Worm (Caenorhabditis elegans) whole organism, L4 larva: ENCODE data around the gene F28A12.10.

Experiments
- T26A8.4 ChIP-seq: fragments of 200-800 bp; sonication (Bioruptor generic); IDR thresholded peaks from 2 replicates; pipeline ENCODE4 v1.3.6; 2022; ENCODE audit warnings: missing genetic modification characterization, missing compliant biosample characterization
- aha-1 ChIP-seq: fragments of 150-350 bp; peaks from one replicate; lab custom pipeline; 2014; ENCODE audit warnings: missing biosample characterization, missing genetic modification characterization
- ama-1 ChIP-seq: fragments of 150-350 bp; optimal IDR thresholded peaks from 2 replicates; lab custom pipeline; 2014; ENCODE audit warnings: inconsistent platforms, mixed read lengths
- attf-4 ChIP-seq: sonication (generic microtip); optimal IDR thresholded peaks from 3 replicates; lab custom pipeline; 2017; ENCODE audit warnings: missing biosample characterization, missing genetic modification characterization
- ceh-28 ChIP-seq: fragments of 150-350 bp; optimal IDR thresholded peaks from 2 replicates; lab custom pipeline; 2014; ENCODE audit warnings: missing biosample characterization, missing genetic modification reagents, missing genetic modification characterization
- ceh-44 ChIP-seq: fragments of 200-800 bp; sonication (Bioruptor generic); IDR thresholded peaks from 2 replicates; pipeline ENCODE4 v1.3.6; 2022; ENCODE audit warnings: missing genetic modification reagents, missing genetic modification characterization, missing compliant biosample characterization
- ceh-82 ChIP-seq: sonication (generic microtip); optimal IDR thresholded peaks from 2 replicates; lab custom pipeline; 2017; ENCODE audit warnings: missing biosample characterization, missing genetic modification characterization
- cey-2 ChIP-seq: sonication (generic microtip); optimal IDR thresholded peaks from 3 replicates; lab custom pipeline; 2017; ENCODE audit warnings: missing genetic modification characterization, mild to moderate bottlenecking, missing compliant biosample characterization, antibody characterized with exemption, borderline replicate concordance; ENCODE audit not compliant: insufficient read depth
- ctbp-1 ChIP-seq: fragments of 200-800 bp; sonication (Bioruptor generic); IDR thresholded peaks from 2 replicates; pipeline ENCODE4 v1.3.6; 2022; ENCODE audit warnings: missing genetic modification reagents, missing genetic modification characterization, missing compliant biosample characterization
- daf-12 ChIP-seq: fragments of 150-350 bp; optimal IDR thresholded peaks from 2 replicates; lab custom pipeline; 2014; ENCODE audit warnings: missing biosample characterization, missing genetic modification reagents, missing genetic modification characterization
- daf-19 ChIP-seq: fragments of 200-800 bp; sonication (Bioruptor generic); conservative IDR thresholded peaks from 2 replicates; pipeline ENCODE4 v1.3.6; 2022; ENCODE audit warnings: missing genetic modification characterization, missing compliant biosample characterization
- dmd-6 ChIP-seq: fragments of 200-800 bp; sonication (Bioruptor generic); IDR thresholded peaks from 2 replicates; pipeline ENCODE4 v1.3.6; 2022; ENCODE audit warnings: missing genetic modification reagents, missing genetic modification characterization, missing compliant biosample characterization
- dpl-1 ChIP-seq: fragments of 150-350 bp; optimal IDR thresholded peaks from 2 replicates; lab custom pipeline; 2014; ENCODE audit warnings: missing biosample characterization, missing genetic modification reagents, missing genetic modification characterization
- dve-1 ChIP-seq: sonication (generic microtip); optimal IDR thresholded peaks from 2 replicates; lab custom pipeline; 2017; ENCODE audit warnings: antibody characterized with exemption, mild to moderate bottlenecking, missing genetic modification characterization, missing compliant biosample characterization; ENCODE audit not compliant: insufficient read depth
- gei-8 ChIP-seq: fragments of 200-800 bp; sonication (Bioruptor generic); optimal IDR thresholded peaks from 2 replicates; lab custom pipeline; 2018; ENCODE audit warnings: mild to moderate bottlenecking, missing genetic modification characterization, missing compliant biosample characterization
- hlh-11 ChIP-seq: fragments of 200-800 bp; sonication (Bioruptor generic); optimal IDR thresholded peaks from 2 replicates; lab custom pipeline; 2018; ENCODE audit warnings: mild to moderate bottlenecking, missing genetic modification characterization, missing compliant biosample characterization
- hlh-30 ChIP-seq: sonication (generic microtip); optimal IDR thresholded peaks from 2 replicates; lab custom pipeline; 2017; ENCODE audit warnings: antibody characterized with exemption, mild to moderate bottlenecking, missing genetic modification characterization, missing compliant biosample characterization; ENCODE audit not compliant: insufficient read depth
- hmg-1.1 ChIP-seq: fragments of 200-800 bp; sonication (Bioruptor generic); IDR thresholded peaks from 2 replicates; pipeline ENCODE4 v1.3.6; 2022; ENCODE audit warnings: missing genetic modification reagents, missing genetic modification characterization, missing compliant biosample characterization
- lin-13 ChIP-seq: fragments of 150-350 bp; optimal IDR thresholded peaks from 2 replicates; lab custom pipeline; 2014; ENCODE audit warnings: missing biosample characterization, missing genetic modification reagents, missing genetic modification characterization
- lsy-2 ChIP-seq, 2 experiments: fragments of 150-350 bp in 1 of 2; sonication (generic microtip) in 1 of 2; optimal IDR thresholded peaks; 2 replicates each; lab custom pipeline; 2014 to 2017; ENCODE audit warnings: missing biosample characterization in 2 of 2, missing genetic modification characterization in 2 of 2
- madf-9 ChIP-seq: fragments of 200-800 bp; sonication (Bioruptor generic); conservative IDR thresholded peaks from 2 replicates; pipeline ENCODE4 v1.3.6; 2022; ENCODE audit warnings: missing genetic modification reagents, missing genetic modification characterization, missing compliant biosample characterization
- mep-1 ChIP-seq: fragments of 150-350 bp; sonication (generic microtip); optimal IDR thresholded peaks from 3 replicates; lab custom pipeline; 2014; ENCODE audit warnings: missing biosample characterization, missing genetic modification characterization
- mes-2 ChIP-seq: sonication (generic microtip); optimal IDR thresholded peaks from 2 replicates; lab custom pipeline; 2016; ENCODE audit warnings: missing genotype, mild to moderate bottlenecking, missing genetic modification characterization, missing compliant biosample characterization; ENCODE audit not compliant: poor library complexity, severe bottlenecking
- mxl-3 ChIP-seq: fragments of 200-800 bp; sonication (Bioruptor generic); optimal IDR thresholded peaks from 2 replicates; lab custom pipeline; 2018; ENCODE audit warnings: mild to moderate bottlenecking, missing genetic modification characterization, missing compliant biosample characterization
- nhr-11 ChIP-seq: fragments of 150-350 bp; optimal IDR thresholded peaks from 2 replicates; lab custom pipeline; 2014; ENCODE audit warnings: missing biosample characterization, missing genetic modification characterization
- nhr-237 ChIP-seq: sonication (generic microtip); optimal IDR thresholded peaks from 2 replicates; lab custom pipeline; 2017; ENCODE audit warnings: missing biosample characterization, missing genetic modification characterization
- nhr-28 ChIP-seq: fragments of 150-350 bp; optimal IDR thresholded peaks from 2 replicates; lab custom pipeline; 2014; ENCODE audit warnings: missing biosample characterization, missing genetic modification characterization
- nhr-6 ChIP-seq: fragments of 150-350 bp; optimal IDR thresholded peaks from 2 replicates; lab custom pipeline; 2014; ENCODE audit warnings: missing biosample characterization, missing genetic modification characterization
- nhr-76 ChIP-seq: fragments of 150-350 bp; optimal IDR thresholded peaks from 2 replicates; lab custom pipeline; 2014; ENCODE audit warnings: missing biosample characterization, missing genetic modification characterization
- nhr-77 ChIP-seq: fragments of 150-350 bp; optimal IDR thresholded peaks from 2 replicates; lab custom pipeline; 2014; ENCODE audit warnings: missing biosample characterization, missing genetic modification characterization
- pha-4 ChIP-seq, 2 experiments: fragments of 150-350 bp in 1 of 2; fragments of 200-800 bp in 1 of 2; sonication (Bioruptor generic) in 1 of 2; IDR thresholded peaks in 1 of 2; optimal IDR thresholded peaks in 1 of 2; 2 replicates each; pipeline versions ENCODE4 v1.3.6 to Lab custom; 2014 to 2022; ENCODE audit warnings: missing genetic modification characterization in 2 of 2, missing genetic modification reagents in 2 of 2, missing biosample characterization in 1 of 2, missing compliant biosample characterization in 1 of 2
- pqm-1 ChIP-seq: sonication (generic microtip); optimal IDR thresholded peaks from 2 replicates; lab custom pipeline; 2017; ENCODE audit warnings: missing biosample characterization, missing genetic modification characterization
- rbr-2 ChIP-seq: sonication (generic microtip); optimal IDR thresholded peaks from 2 replicates; lab custom pipeline; 2016; ENCODE audit warnings: missing genotype, missing genetic modification characterization, missing compliant biosample characterization
- saeg-2 ChIP-seq: fragments of 200-800 bp; sonication (Bioruptor generic); IDR thresholded peaks from 2 replicates; pipeline ENCODE4 v1.3.6; 2022; ENCODE audit warnings: missing genetic modification reagents, missing genetic modification characterization, missing compliant biosample characterization
- sdz-12 ChIP-seq: fragments of 200-800 bp; sonication (Bioruptor generic); optimal IDR thresholded peaks from 2 replicates; lab custom pipeline; 2018; ENCODE audit warnings: mild to moderate bottlenecking, missing genetic modification characterization, missing compliant biosample characterization
- skn-1 ChIP-seq: fragments of 150-350 bp; optimal IDR thresholded peaks from 2 replicates; lab custom pipeline; 2014; ENCODE audit warnings: missing biosample characterization, missing genetic modification characterization
- snpc-4 ChIP-seq: fragments of 150-350 bp; optimal IDR thresholded peaks from 2 replicates; lab custom pipeline; 2014; ENCODE audit warnings: missing biosample characterization, missing genetic modification characterization
- spr-1 ChIP-seq: sonication (generic microtip); optimal IDR thresholded peaks from 2 replicates; lab custom pipeline; 2016; ENCODE audit warnings: mild to moderate bottlenecking, missing genetic modification characterization, missing compliant biosample characterization
- tag-97 ChIP-seq: fragments of 200-800 bp; sonication (Bioruptor generic); IDR thresholded peaks from 2 replicates; pipeline ENCODE4 v1.3.6; 2022; ENCODE audit warnings: missing genetic modification characterization, missing compliant biosample characterization
- tra-1 ChIP-seq: fragments of 200-800 bp; sonication (Bioruptor generic); IDR thresholded peaks from 2 replicates; pipeline ENCODE4 v1.3.6; 2022; ENCODE audit warnings: missing genetic modification reagents, missing genetic modification characterization, missing compliant biosample characterization
- unc-62 ChIP-seq, 3 experiments: fragments of 150-350 bp in 1 of 3; sonication (generic microtip); optimal IDR thresholded peaks in 2 of 3; peaks in 1 of 3; 1 replicate in 1 of 3; 2 replicates in 2 of 3; lab custom pipeline; 2014 to 2017; ENCODE audit warnings: missing biosample characterization in 3 of 3, missing genetic modification characterization in 3 of 3, missing genetic modification reagents in 3 of 3, missing genotype in 1 of 3
- zip-2 ChIP-seq: fragments of 150-350 bp; optimal IDR thresholded peaks from 2 replicates; lab custom pipeline; 2014; ENCODE audit warnings: missing biosample characterization, missing genetic modification characterization

Gene F28A12.10

DNA sequence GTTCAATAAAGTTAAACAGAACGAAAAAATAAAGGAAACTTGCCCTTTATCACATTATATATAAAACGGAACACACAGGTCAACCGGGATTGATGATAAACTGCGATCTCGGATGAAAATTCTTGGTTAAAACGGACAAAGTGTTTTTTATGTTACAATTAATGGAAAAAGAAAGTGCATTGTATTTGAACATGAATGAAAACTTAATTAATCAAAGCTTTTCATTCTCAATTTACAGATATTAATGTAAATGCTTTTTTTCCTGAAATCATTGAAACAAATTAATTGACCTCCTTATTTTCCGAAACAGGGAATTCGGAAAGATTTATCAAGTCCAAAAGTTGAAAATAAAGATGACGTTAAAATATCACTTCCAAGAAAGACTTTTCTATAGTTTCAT is 36.1 kb downstream of the F28A12.10 start, which contains the start of gene F41E6.8:
Gene F41E6.8 (minus strand): TSS at position 101 of the 400 bp plus-strand sequence.
- TF ChIP-seq saeg-2 (GFP tag; lab: Robert Waterston, UW) = no peak
- TF ChIP-seq mxl-3 = no peak
- no peak for TF ChIP-seq lin-13 (GFP tag; lab: Kevin White, UChicago)
- TF ChIP-seq rbr-2 (tag; lab: Kevin White, UChicago) = no peak
- TF ChIP-seq pha-4 (GFP tag; IDR thresholded peaks at IDR 0.05; lab: Robert Waterston, UW) = no peak
- TF ChIP-seq pha-4 (tag; optimal IDR thresholded peaks at IDR 0.05; lab: Kevin White, UChicago) = no peak
- no peak for TF ChIP-seq T26A8.4 (GFP tag; lab: Robert Waterston, UW)
- no peak for TF ChIP-seq hlh-30 (tag; lab: Kevin White, UChicago)
- TF ChIP-seq skn-1 (tag; lab: Kevin White, UChicago) = no peak
- no peak for TF ChIP-seq ama-1
- no peak for TF ChIP-seq nhr-77 (tag; lab: Kevin White, UChicago)
- TF ChIP-seq madf-9 (GFP tag; lab: Robert Waterston, UW) = no peak

DNA sequence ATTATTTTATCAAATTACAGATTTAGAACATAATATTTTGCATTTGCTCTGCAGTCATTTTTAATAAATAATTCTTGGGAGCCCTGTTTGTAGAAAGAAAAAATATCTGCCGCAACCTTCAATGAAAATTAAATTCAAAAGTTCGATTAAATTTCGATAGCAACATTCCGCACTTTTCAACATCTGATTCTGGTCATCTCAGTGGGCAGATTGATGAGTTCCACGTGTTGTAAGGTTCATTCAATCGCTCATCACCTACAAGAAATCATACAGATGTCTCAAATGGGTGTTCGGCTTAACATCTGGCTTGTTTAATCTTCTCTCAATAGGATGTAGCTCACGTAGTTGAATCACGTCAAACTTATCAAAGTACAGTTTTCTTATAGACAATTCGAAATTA is 37.6 kb downstream of the F28A12.10 start:
- TF ChIP-seq hlh-30 (tag; lab: Kevin White, UChicago) (no peak), aha-1 (tag; lab: Kevin White, UChicago) (no peak)

DNA sequence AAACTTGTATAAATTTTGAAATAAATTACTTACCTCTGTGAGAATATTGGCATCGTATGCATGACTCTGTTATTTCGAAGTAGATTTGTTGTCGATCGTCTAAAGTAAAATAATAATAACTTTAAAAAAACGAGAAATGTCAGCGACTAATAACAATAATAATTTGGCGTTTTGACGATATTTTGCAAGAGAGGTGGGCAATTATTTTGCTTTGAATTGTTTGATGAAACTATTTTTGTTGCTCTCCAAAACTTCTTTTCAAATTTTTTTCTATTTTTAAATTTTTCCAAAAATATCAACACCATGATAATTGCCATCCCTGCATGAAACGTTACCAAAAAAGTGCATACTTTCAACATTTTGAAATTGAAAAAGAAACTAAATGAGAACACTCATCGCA is 38.4 kb downstream of the F28A12.10 start, which contains the start of gene F41E6.7:
Gene F41E6.7 (minus strand): TSS at position 101 of the 400 bp plus-strand sequence.
- TF ChIP-seq tra-1 (GFP tag; lab: Robert Waterston, UW) = no peak
- TF ChIP-seq ama-1 = no peak
- no peak for TF ChIP-seq mes-2
- no peak for TF ChIP-seq dpl-1 (GFP tag; lab: Kevin White, UChicago)
- TF ChIP-seq ceh-82 = no peak
- no peak for TF ChIP-seq spr-1 (tag; lab: Kevin White, UChicago)
- TF ChIP-seq nhr-28 (tag; lab: Kevin White, UChicago) = no peak
- TF ChIP-seq cey-2 (tag; lab: Kevin White, UChicago) = no peak
- no peak for TF ChIP-seq ceh-44 (GFP tag; lab: Robert Waterston, UW)
- no peak for TF ChIP-seq dve-1 (tag; lab: Kevin White, UChicago)
- TF ChIP-seq attf-4 (tag; lab: Kevin White, UChicago) = no peak
- no peak for TF ChIP-seq nhr-76
- no peak for TF ChIP-seq mep-1 (tag; lab: Kevin White, UChicago)

DNA sequence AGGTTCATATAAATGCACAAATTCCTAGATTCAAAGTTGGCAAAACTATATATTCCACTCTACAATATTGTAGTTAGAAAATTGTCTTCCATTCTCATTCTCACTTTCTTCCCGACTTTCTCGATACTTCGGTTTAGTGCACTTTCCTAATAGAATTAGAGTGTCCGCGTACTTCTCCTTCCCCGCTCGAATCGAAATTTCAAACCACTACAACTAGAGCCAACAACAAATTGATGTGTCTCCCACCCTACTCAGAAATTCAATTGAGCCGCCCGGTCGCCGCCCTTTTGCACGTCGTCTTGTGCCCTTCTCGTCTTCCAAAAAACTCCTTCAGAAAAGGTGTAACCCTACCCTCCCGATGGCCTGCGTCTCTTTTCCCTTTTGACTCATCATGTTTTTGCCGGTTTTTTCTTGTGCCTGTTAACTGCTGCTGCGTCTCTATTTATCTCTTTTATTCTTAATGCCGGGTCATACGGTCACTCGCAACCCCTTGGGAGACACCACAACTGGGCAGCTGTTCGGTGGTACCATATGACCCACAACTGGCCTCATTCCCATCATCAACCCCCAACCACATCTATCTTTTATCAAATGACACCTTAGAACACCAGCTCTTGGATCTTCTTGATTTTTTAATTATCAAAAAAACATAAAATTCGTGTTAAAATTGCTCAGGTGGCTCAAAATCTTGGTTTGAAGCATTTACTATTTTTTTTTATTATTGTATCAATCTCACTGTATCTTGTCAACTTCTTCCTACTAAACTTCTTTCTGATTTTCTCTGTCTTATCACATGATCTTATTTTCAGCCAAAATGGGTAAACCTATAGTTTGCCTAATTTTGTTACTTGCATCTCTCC is 43.2 kb downstream of the F28A12.10 start, which contains the start of gene tag-196:
Gene tag-196 (plus strand): TSS at position 810 of the 860 bp plus-strand sequence.
- TF ChIP-seq sdz-12 (GFP tag; lab: Kevin White, UChicago) = no peak
- TF ChIP-seq gei-8 = no peak
- TF ChIP-seq nhr-76 = no peak
- TF ChIP-seq aha-1 (tag; lab: Kevin White, UChicago) = peak; percentile 89
- no peak for TF ChIP-seq daf-19 (GFP tag; lab: Robert Waterston, UW)
- no peak for TF ChIP-seq dmd-6 (GFP tag; lab: Robert Waterston, UW)
- TF ChIP-seq cey-2 (tag; lab: Kevin White, UChicago) = no peak
- no peak for TF ChIP-seq lin-13 (GFP tag; lab: Kevin White, UChicago)
- peak in 1 of 2 experiments; percentile 14 for TF ChIP-seq lsy-2 (tag; optimal IDR thresholded peaks at IDR 0.05; lab: Kevin White, UChicago)
- no peak for TF ChIP-seq nhr-237 (tag; lab: Kevin White, UChicago)
- no peak for TF ChIP-seq pqm-1 (tag; lab: Kevin White, UChicago)
- no peak for TF ChIP-seq ceh-82
- no peak for TF ChIP-seq zip-2
- TF ChIP-seq ctbp-1 = no peak
- TF ChIP-seq hmg-1.1 (GFP tag; lab: Robert Waterston, UW) = 0 out of 2 replicates have a peak, but pooled peaks have one; percentile 17
- no peak for TF ChIP-seq ceh-28 (tag; lab: Kevin White, UChicago)
- peak; percentile 68 for TF ChIP-seq nhr-11 (tag; lab: Kevin White, UChicago)
- no peak for TF ChIP-seq dve-1 (tag; lab: Kevin White, UChicago)
- no peak for TF ChIP-seq attf-4 (tag; lab: Kevin White, UChicago)
- TF ChIP-seq nhr-6 = no peak
- TF ChIP-seq daf-12 = no peak
- no peak for TF ChIP-seq snpc-4
- TF ChIP-seq saeg-2 (GFP tag; lab: Robert Waterston, UW) = no peak
- TF ChIP-seq unc-62 (GFP tag; optimal IDR thresholded peaks at IDR 0.05 in 1 of 2; lab: Kevin White, UChicago) = peak in 1 of 2 experiments; percentile 77
- TF ChIP-seq unc-62 (tag; optimal IDR thresholded peaks at IDR 0.05; lab: Kevin White, UChicago) = no peak
- no peak for TF ChIP-seq tag-97
- peak; percentile 70 for TF ChIP-seq hlh-11 (tag; lab: Kevin White, UChicago)
